Worm (Caenorhabditis elegans) whole organism, L1 larva: Measurements from ENCODE around the gene F29A7.4.

Experiments used
- C04F5.9 ChIP-seq: sonication (generic microtip); optimal IDR thresholded peaks from 2 replicates; lab custom pipeline; 2016; ENCODE audit warnings: missing genetic modification characterization, missing compliant biosample characterization
- C34B4.2 ChIP-seq: sonication (generic microtip); optimal IDR thresholded peaks from 2 replicates; lab custom pipeline; 2017; ENCODE audit warnings: mild to moderate bottlenecking, missing genetic modification characterization, missing compliant biosample characterization
- F16B12.6 ChIP-seq: fragments of 150-350 bp; optimal IDR thresholded peaks from 2 replicates; lab custom pipeline; 2014; ENCODE audit warnings: missing biosample characterization, missing genetic modification characterization
- Y116A8C.19 ChIP-seq: sonication (generic microtip); optimal IDR thresholded peaks from 2 replicates; lab custom pipeline; 2016; ENCODE audit warnings: missing compliant biosample characterization, missing genetic modification characterization, borderline replicate concordance
- alr-1 ChIP-seq: fragments of 200-800 bp; sonication (Bioruptor generic); optimal IDR thresholded peaks from 2 replicates; lab custom pipeline; 2018; ENCODE audit warnings: borderline replicate concordance, mild to moderate bottlenecking, missing genetic modification characterization, missing compliant biosample characterization
- ceh-8 ChIP-seq: fragments of 200-800 bp; sonication (Bioruptor generic); optimal IDR thresholded peaks from 2 replicates; lab custom pipeline; 2018; ENCODE audit warnings: mild to moderate bottlenecking, missing genetic modification characterization, moderate library complexity, missing compliant biosample characterization
- ceh-82 ChIP-seq, 3 experiments: fragments of 150-350 bp in 1 of 3; sonication (generic microtip) in 2 of 3; optimal IDR thresholded peaks; 2 replicates each; lab custom pipeline; 2014 to 2017; ENCODE audit warnings: missing biosample characterization in 3 of 3, missing genetic modification characterization in 3 of 3
- ceh-90 ChIP-seq: sonication (generic microtip); optimal IDR thresholded peaks from 2 replicates; lab custom pipeline; 2016; ENCODE audit warnings: missing genetic modification characterization, missing compliant biosample characterization
- dpl-1 ChIP-seq, 3 experiments: fragments of 150-350 bp in 2 of 3; sonication (generic microtip) in 1 of 3; optimal IDR thresholded peaks; 2 replicates each; lab custom pipeline; 2014 to 2017; ENCODE audit warnings: missing biosample characterization in 3 of 3, missing genetic modification characterization in 3 of 3, missing genetic modification reagents in 3 of 3
- elt-2 ChIP-seq: sonication (generic microtip); optimal IDR thresholded peaks from 2 replicates; lab custom pipeline; 2016; ENCODE audit warnings: missing genetic modification characterization, mild to moderate bottlenecking, inconsistent platforms, missing compliant biosample characterization, missing genetic modification reagents
- fkh-4 ChIP-seq: sonication (generic microtip); optimal IDR thresholded peaks from 2 replicates; lab custom pipeline; 2016; ENCODE audit warnings: missing compliant biosample characterization, missing genetic modification characterization, borderline replicate concordance
- fkh-8 ChIP-seq: sonication (generic microtip); optimal IDR thresholded peaks from 2 replicates; lab custom pipeline; 2016; ENCODE audit warnings: mild to moderate bottlenecking, missing genetic modification characterization, missing compliant biosample characterization
- hlh-17 ChIP-seq: fragments of 200-800 bp; sonication (Bioruptor generic); optimal IDR thresholded peaks from 2 replicates; lab custom pipeline; 2018; ENCODE audit warnings: missing genetic modification characterization, mild to moderate bottlenecking, missing compliant biosample characterization, moderate library complexity, borderline replicate concordance
- irx-1 ChIP-seq: sonication (generic microtip); optimal IDR thresholded peaks from 2 replicates; lab custom pipeline; 2016; ENCODE audit warnings: missing genetic modification characterization, missing compliant biosample characterization
- isw-1 ChIP-seq: fragments of 200-800 bp; sonication (Bioruptor generic); IDR thresholded peaks from 2 replicates; pipeline ENCODE4 v1.3.6; 2022; ENCODE audit warnings: missing genetic modification characterization, missing compliant biosample characterization
- lin-13 ChIP-seq: fragments of 150-350 bp; optimal IDR thresholded peaks from 2 replicates; lab custom pipeline; 2014; ENCODE audit warnings: missing biosample characterization, missing genetic modification reagents, missing genetic modification characterization
- lin-35 ChIP-seq, 2 experiments: fragments of 150-350 bp; optimal IDR thresholded peaks; 2 replicates each; lab custom pipeline; 2014; ENCODE audit warnings: missing biosample characterization in 2 of 2, missing genetic modification characterization in 2 of 2, missing genetic modification reagents in 2 of 2
- lir-3 ChIP-seq: sonication (generic microtip); optimal IDR thresholded peaks from 2 replicates; lab custom pipeline; 2016; ENCODE audit warnings: mild to moderate bottlenecking, missing genetic modification characterization, moderate library complexity, missing compliant biosample characterization; ENCODE audit not compliant: poor library complexity
- mep-1 ChIP-seq: fragments of 150-350 bp; optimal IDR thresholded peaks from 2 replicates; lab custom pipeline; 2014; ENCODE audit warnings: missing biosample characterization, missing genetic modification characterization
- nhr-12 ChIP-seq: sonication (generic microtip); optimal IDR thresholded peaks from 2 replicates; lab custom pipeline; 2017; ENCODE audit warnings: missing biosample characterization, missing genetic modification characterization
- nhr-20 ChIP-seq: sonication (generic microtip); optimal IDR thresholded peaks from 2 replicates; lab custom pipeline; 2016; ENCODE audit warnings: mild to moderate bottlenecking, missing genetic modification characterization, missing compliant biosample characterization
- nhr-237 ChIP-seq: fragments of 150-350 bp; optimal IDR thresholded peaks from 2 replicates; lab custom pipeline; 2014; ENCODE audit warnings: missing biosample characterization, missing genetic modification characterization
- nhr-28 ChIP-seq: fragments of 150-350 bp; optimal IDR thresholded peaks from 2 replicates; lab custom pipeline; 2014; ENCODE audit warnings: missing biosample characterization, missing genetic modification characterization
- nhr-47 ChIP-seq: sonication (generic microtip); optimal IDR thresholded peaks from 2 replicates; lab custom pipeline; 2016; ENCODE audit warnings: mild to moderate bottlenecking, missing genetic modification characterization, moderate library complexity, missing compliant biosample characterization
- nhr-76 ChIP-seq: sonication (generic microtip); optimal IDR thresholded peaks from 2 replicates; lab custom pipeline; 2017; ENCODE audit warnings: missing biosample characterization, missing genetic modification characterization
- pag-3 ChIP-seq: sonication (generic microtip); optimal IDR thresholded peaks from 2 replicates; lab custom pipeline; 2017; ENCODE audit warnings: missing genetic modification characterization, mild to moderate bottlenecking, missing compliant biosample characterization, antibody characterized with exemption, borderline replicate concordance; ENCODE audit not compliant: insufficient read depth
- pax-3 ChIP-seq: fragments of 200-800 bp; sonication (Bioruptor generic); optimal IDR thresholded peaks from 2 replicates; lab custom pipeline; 2018; ENCODE audit warnings: mild to moderate bottlenecking, missing genetic modification characterization, moderate library complexity, missing compliant biosample characterization
- rnt-1 ChIP-seq: sonication (generic microtip); optimal IDR thresholded peaks from 2 replicates; lab custom pipeline; 2016; ENCODE audit warnings: mild to moderate bottlenecking, missing genetic modification characterization, moderate library complexity, missing compliant biosample characterization
- skn-1 ChIP-seq: fragments of 150-350 bp; optimal IDR thresholded peaks from 2 replicates; lab custom pipeline; 2014; ENCODE audit warnings: missing biosample characterization, missing genetic modification characterization
- snpc-4 ChIP-seq: fragments of 150-350 bp; optimal IDR thresholded peaks from 2 replicates; lab custom pipeline; 2014; ENCODE audit warnings: missing biosample characterization, missing genetic modification characterization
- sox-4 ChIP-seq: sonication (generic microtip); optimal IDR thresholded peaks from 2 replicates; lab custom pipeline; 2016; ENCODE audit warnings: missing genetic modification characterization, missing compliant biosample characterization
- sptf-1 ChIP-seq: fragments of 150-350 bp; optimal IDR thresholded peaks from 2 replicates; lab custom pipeline; 2014; ENCODE audit warnings: missing biosample characterization, missing genetic modification characterization
- swsn-7 ChIP-seq: sonication (generic microtip); optimal IDR thresholded peaks from 2 replicates; lab custom pipeline; 2016; ENCODE audit warnings: missing genetic modification characterization, missing compliant biosample characterization
- unc-130 ChIP-seq: fragments of 150-350 bp; optimal IDR thresholded peaks from 2 replicates; lab custom pipeline; 2017; ENCODE audit warnings: missing biosample characterization, missing genetic modification characterization, inconsistent platforms
- unc-30 ChIP-seq: sonication (generic microtip); optimal IDR thresholded peaks from 2 replicates; lab custom pipeline; 2017; ENCODE audit warnings: missing biosample characterization, missing genetic modification characterization
- vab-15 ChIP-seq: sonication (generic microtip); optimal IDR thresholded peaks from 2 replicates; lab custom pipeline; 2017; ENCODE audit warnings: missing genotype, mild to moderate bottlenecking, missing genetic modification characterization, missing compliant biosample characterization

Gene F29A7.4

ce11 chrII:2769021-2769420 is 19.2 kb downstream of the F29A7.4 start, which contains the start of gene F08D12.7:
TSS of gene F08D12.7 (minus strand) at chrII:2769121.
- TF ChIP-seq unc-30 = no peak
- peak; percentile 8 for TF ChIP-seq rnt-1 (tag; lab: Kevin White, UChicago)

ce11 chrII:2770788-2771187 is 21.0 kb downstream of the F29A7.4 start, which contains the start of gene fbxb-105:
TSS of gene fbxb-105 (minus strand) at chrII:2770888.
- TF ChIP-seq C04F5.9 (tag; lab: Kevin White, UChicago) (no peak), irx-1 (tag; lab: Kevin White, UChicago) (no peak), lin-35 (GFP tag; optimal IDR thresholded peaks at IDR 0.05; lab: Kevin White, UChicago) (no peak), nhr-47 (tag; lab: Kevin White, UChicago) (no peak), nhr-237 (tag; lab: Kevin White, UChicago) (no peak), rnt-1 (tag; lab: Kevin White, UChicago) (no peak), nhr-20 (no peak), fkh-8 (tag; lab: Kevin White, UChicago) (no peak), snpc-4 (no peak), lir-3 (tag; lab: Kevin White, UChicago) (no peak), dpl-1 (GFP tag; optimal IDR thresholded peaks at IDR 0.05; lab: Kevin White, UChicago) (no peak), swsn-7 (tag; lab: Kevin White, UChicago) (no peak), nhr-28 (tag; lab: Kevin White, UChicago) (no peak)
- TF ChIP-seq, all 84 proteins: peak for 0

ce11 chrII:2772166-2772565 is 22.4 kb downstream of the F29A7.4 start, which contains the start of gene sdz-10:
TSS of gene sdz-10 (minus strand) at chrII:2772266.
- TF ChIP-seq skn-1 (no peak), hlh-17 (no peak)

- TF ChIP-seq sptf-1 (tag; lab: Kevin White, UChicago) = no peak
- no peak for TF ChIP-seq pax-3
- no peak for TF ChIP-seq ceh-8
- no peak for TF ChIP-seq alr-1 (tag; lab: Kevin White, UChicago)
- no peak for TF ChIP-seq hlh-17
- no peak for TF ChIP-seq irx-1 (tag; lab: Kevin White, UChicago)
- no peak for TF ChIP-seq ceh-90 (tag; lab: Kevin White, UChicago)
- no peak for TF ChIP-seq C04F5.9 (tag; lab: Kevin White, UChicago)
- no peak for TF ChIP-seq nhr-47 (tag; lab: Kevin White, UChicago)
- no peak for TF ChIP-seq ceh-82 (tag; optimal IDR thresholded peaks at IDR 0.05; lab: Kevin White, UChicago)
- TF ChIP-seq Y116A8C.19 = no peak
- TF ChIP-seq F16B12.6 (tag; lab: Kevin White, UChicago) = no peak
- no peak for TF ChIP-seq fkh-4 (tag; lab: Kevin White, UChicago)
- TF ChIP-seq lin-13 (GFP tag; lab: Kevin White, UChicago) = no peak
- no peak for TF ChIP-seq dpl-1 (GFP tag; optimal IDR thresholded peaks at IDR 0.05; lab: Kevin White, UChicago)
Measured at ce11 chrII:2773534-2773933, 23.7 kb downstream of the F29A7.4 start, which contains the start of gene sdz-9. TSS of gene sdz-9 (minus strand) at chrII:2773634.

ce11 chrII:2774904-2775303 is 25.1 kb downstream of the F29A7.4 start, which contains the start of gene fbxb-111:
TSS of gene fbxb-111 (minus strand) at chrII:2775004.
- TF ChIP-seq nhr-76 (tag; lab: Kevin White, UChicago) (no peak), isw-1 (GFP tag; lab: Robert Waterston, UW) (no peak), vab-15 (no peak), nhr-12 (no peak), sox-4 (tag; lab: Kevin White, UChicago) (no peak), mep-1 (tag; lab: Kevin White, UChicago) (no peak), lir-3 (tag; lab: Kevin White, UChicago) (no peak), C34B4.2 (no peak), fkh-4 (tag; lab: Kevin White, UChicago) (no peak), elt-2 (no peak), unc-130 (tag; lab: Kevin White, UChicago) (no peak), pag-3 (tag; lab: Kevin White, UChicago) (no peak), ceh-90 (tag; lab: Kevin White, UChicago) (no peak)
